Fruit fly (Drosophila melanogaster): ENCODE measurements around the gene CG17298.

CG17298 gene

DNA sequence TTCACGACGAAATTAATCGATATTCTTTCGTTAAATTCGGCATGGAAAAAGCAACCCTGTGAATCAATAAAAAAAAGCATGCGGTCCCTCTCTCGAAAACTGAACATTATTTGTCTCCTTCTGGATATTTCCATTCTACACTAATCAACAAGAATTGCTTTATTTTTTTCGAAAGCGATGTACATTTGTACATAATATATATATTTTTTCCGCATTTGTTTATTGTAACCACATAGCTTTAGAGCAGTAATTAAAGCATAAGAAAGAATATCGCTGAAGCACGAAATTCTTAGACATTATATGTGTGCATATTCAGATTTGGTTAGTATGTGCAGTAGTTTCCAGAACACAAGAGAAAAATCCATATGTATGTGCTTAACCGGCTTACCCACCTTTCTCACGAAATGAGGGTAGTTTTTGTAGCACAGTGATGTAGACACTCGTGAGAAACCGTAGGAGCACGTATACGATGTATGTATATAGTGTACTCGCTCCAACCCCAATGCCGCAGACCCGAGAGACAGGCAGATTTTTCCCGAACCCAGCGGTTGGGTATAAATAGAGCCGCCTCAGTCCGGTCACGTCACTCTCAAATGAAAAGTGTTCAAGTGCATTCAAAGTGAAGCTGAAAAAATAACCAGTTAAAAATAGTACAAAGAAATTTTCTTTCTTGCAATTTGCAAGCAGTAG lies 13.2 kb downstream of the CG17298 start (continued):
- TF ChIP-seq dati (GFP tag; IDR thresholded peaks at IDR 0.05) (no peak), Doc2 (GFP tag; IDR thresholded peaks at IDR 0.05) (no peak), twi (tag; optimal IDR thresholded peaks at IDR 0.05) (peak; percentile 87), CTCF (GFP tag; optimal IDR thresholded peaks at IDR 0.05) (no peak), Lhr (GFP tag; optimal IDR thresholded peaks at IDR 0.05) (peak; percentile 27), mld (GFP tag; IDR thresholded peaks at IDR 0.05; ENCODE audit: partially characterized antibody) (no peak), Dbx (GFP tag; IDR thresholded peaks at IDR 0.05) (no peak), CG16813 (GFP tag; IDR thresholded peaks at IDR 0.05; ENCODE audit: partially characterized antibody) (no peak), CG6689 (GFP tag; IDR thresholded peaks at IDR 0.05) (no peak), CG6272 (GFP tag; IDR thresholded peaks at IDR 0.05) (no peak; the same call in none of the 2 replicates), CG2875 (GFP tag; optimal IDR thresholded peaks at IDR 0.05) (peak; percentile 8), CG31441 (GFP tag; IDR thresholded peaks at IDR 0.05) (no peak), Optix (GFP tag; IDR thresholded peaks at IDR 0.05) (no peak), Dip2 (GFP tag; IDR thresholded peaks at IDR 0.05) (no peak), Trl (optimal IDR thresholded peaks at IDR 0.05) (peak; percentile 36 to 64), Trl (GFP tag; optimal IDR thresholded peaks at IDR 0.05) (peak; percentile 50), Ets65A (GFP tag) (peak; percentile 91), CG2889 (GFP tag; IDR thresholded peaks at IDR 0.05) (no peak), stc (GFP tag; IDR thresholded peaks at IDR 0.05) (no peak), wor (GFP tag; IDR thresholded peaks at IDR 0.05) (no peak), CG1792 (GFP tag; optimal IDR thresholded peaks at IDR 0.05) (peak; percentile 59), hb (GFP tag; IDR thresholded peaks at IDR 0.05; ENCODE audit: partially characterized antibody) (no peak), fd102C (GFP tag; optimal IDR thresholded peaks at IDR 0.05) (no peak), CG1832 (GFP tag; optimal IDR thresholded peaks at IDR 0.05) (peak; percentile 70), CG6854 (GFP tag; optimal IDR thresholded peaks at IDR 0.05) (peak; percentile 86), CG7987 (GFP tag; optimal IDR thresholded peaks at IDR 0.05) (peak; percentile 75), CG8765 (GFP tag; IDR thresholded peaks at IDR 0.05) (no peak), Sry-β (GFP tag; optimal IDR thresholded peaks at IDR 0.05) (peak; percentile 12), ab (GFP tag; optimal IDR thresholded peaks at IDR 0.05) (no peak), Awh (GFP tag; IDR thresholded peaks at IDR 0.05) (no peak), CG14441 (GFP tag; IDR thresholded peaks at IDR 0.05) (no peak), nau (GFP tag; optimal IDR thresholded peaks at IDR 0.05) (peak; percentile 77), sim (GFP tag; IDR thresholded peaks at IDR 0.05) (no peak), Opbp (GFP tag; IDR thresholded peaks at IDR 0.05; ENCODE audit: partially characterized antibody) (no peak), MESR4 (GFP tag; optimal IDR thresholded peaks at IDR 0.05) (peak; percentile 32), Scr (GFP tag; IDR thresholded peaks at IDR 0.05; ENCODE audit: partially characterized antibody) (no peak), wek (GFP tag; optimal IDR thresholded peaks at IDR 0.05) (peak; percentile 60), kay (GFP tag; optimal IDR thresholded peaks at IDR 0.05) (peak; percentile 68), CG17568 (GFP tag; optimal IDR thresholded peaks at IDR 0.05) (peak; percentile 87), NfI (GFP tag; optimal IDR thresholded peaks at IDR 0.05) (peak; percentile 90), CG15479 (GFP tag; optimal IDR thresholded peaks at IDR 0.05) (no peak), CG6654 (GFP tag; optimal IDR thresholded peaks at IDR 0.05) (peak; percentile 65), CG18764 (GFP tag; optimal IDR thresholded peaks at IDR 0.05) (peak; percentile 73), CG10543 (GFP tag; optimal IDR thresholded peaks at IDR 0.05) (peak; percentile 86), nerfin-1 (tag; optimal IDR thresholded peaks at IDR 0.05) (peak; percentile 88), HLH54F (GFP tag; optimal IDR thresholded peaks at IDR 0.05) (peak; percentile 80), Dek (tag; optimal IDR thresholded peaks at IDR 0.05) (peak; percentile 55), lilli (GFP tag; optimal IDR thresholded peaks at IDR 0.05) (peak; percentile 84), usp (GFP tag; optimal IDR thresholded peaks at IDR 0.05) (no peak), luna (GFP tag; optimal IDR thresholded peaks at IDR 0.05) (peak; percentile 24), gsb-n (tag; optimal IDR thresholded peaks at IDR 0.05) (no peak)

All from whole organism, embryonic.